Fruit fly (Drosophila melanogaster): ENCODE results near the gene Rtel1.
A peak's percentile ranks its signal among the peaks of the same experiment; 100 is the strongest.

Rtel1 gene

DNA sequence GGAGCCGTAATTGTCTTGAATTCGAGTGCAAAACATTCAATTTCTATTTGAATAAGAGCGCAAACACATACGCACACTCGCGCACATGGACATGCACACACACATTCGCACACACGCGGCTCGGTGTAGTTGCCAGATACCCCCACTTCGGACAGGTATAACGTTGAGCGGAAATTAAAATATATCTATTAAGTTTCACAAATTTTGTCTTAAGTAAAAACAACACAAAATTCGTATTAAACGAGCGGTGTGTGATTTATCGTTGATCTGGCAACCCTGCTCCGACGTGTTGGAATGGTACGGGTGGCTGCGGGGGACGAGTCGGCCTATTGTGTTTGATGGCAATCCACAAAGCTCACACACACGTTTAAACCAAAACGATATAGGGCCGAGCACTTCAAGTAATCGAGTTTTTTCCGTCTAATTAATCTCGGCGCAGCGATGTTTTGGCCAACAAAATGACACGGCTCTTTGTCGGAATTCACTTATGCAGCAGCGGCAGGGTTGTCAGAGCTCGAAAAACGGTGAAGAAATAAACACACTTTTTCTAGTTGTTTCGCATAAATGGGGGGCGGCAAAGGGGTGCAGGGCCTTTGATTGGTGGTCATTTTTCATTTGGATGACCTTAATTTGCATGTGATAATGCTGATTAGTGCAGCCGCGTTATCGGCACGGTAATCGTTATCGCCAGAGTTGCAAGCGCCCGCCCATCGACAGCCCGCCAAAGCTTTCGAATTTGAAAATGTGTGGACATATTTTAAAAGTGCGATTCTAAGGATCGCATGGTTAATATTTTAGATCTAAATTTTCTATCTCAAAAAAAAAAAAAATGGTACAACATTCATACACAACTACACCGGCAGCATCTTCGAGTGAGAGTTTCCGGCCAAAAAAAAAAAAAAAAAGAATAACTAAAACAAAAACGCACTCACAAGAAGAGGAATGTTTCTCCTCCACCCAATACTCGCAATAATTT, 1.4 kb upstream of the Rtel1 start (continued):
- TF ChIP-seq CG15073 (GFP tag; optimal IDR thresholded peaks at IDR 0.05): peak; percentile 7
- TF ChIP-seq CG10321 (GFP tag; IDR thresholded peaks at IDR 0.05): peak; percentile 56; the same call in 1 of the 2 replicates
- TF ChIP-seq CG18619 (GFP tag; optimal IDR thresholded peaks at IDR 0.05): peak; percentile 72
- no peak; the same call in 2 of the 4 replicates for TF ChIP-seq Dll (GFP tag; IDR thresholded peaks at IDR 0.05; ENCODE audit: partially characterized antibody)
- TF ChIP-seq Max (GFP tag; optimal IDR thresholded peaks at IDR 0.05): peak; percentile 45
- no peak for TF ChIP-seq crp (GFP tag; optimal IDR thresholded peaks at IDR 0.05)
- no peak for TF ChIP-seq NK7.1 (GFP tag; optimal IDR thresholded peaks at IDR 0.05)
- peak; percentile 20 for TF ChIP-seq CG5245 (GFP tag; optimal IDR thresholded peaks at IDR 0.05)
- TF ChIP-seq CG1832 (GFP tag; optimal IDR thresholded peaks at IDR 0.05): no peak
- TF ChIP-seq dati (GFP tag; IDR thresholded peaks at IDR 0.05): 0 out of 2 replicates have a peak, but pooled peaks have one; percentile 32
- peak; percentile 19 for TF ChIP-seq dm (GFP tag; optimal IDR thresholded peaks at IDR 0.05)
- TF ChIP-seq cg (GFP tag; optimal IDR thresholded peaks at IDR 0.05): peak; percentile 83
- TF ChIP-seq da (GFP tag; optimal IDR thresholded peaks at IDR 0.05): no peak
- no peak; the same call in 1 of the 2 replicates for TF ChIP-seq Adf1 (GFP tag; IDR thresholded peaks at IDR 0.05)
- peak; percentile 83 for TF ChIP-seq Ptx1 (GFP tag; IDR thresholded peaks at IDR 0.05)
- TF ChIP-seq yki (optimal IDR thresholded peaks at IDR 0.05): no peak
- TF ChIP-seq org-1 (GFP tag; optimal IDR thresholded peaks at IDR 0.05): peak; percentile 66
- TF ChIP-seq lov (optimal IDR thresholded peaks at IDR 0.05): no peak
- TF ChIP-seq lov (GFP tag; IDR thresholded peaks at IDR 0.05): peak; percentile 83; the same call in 2 of the 3 replicates
- peak; percentile 46; the same call in 1 of the 2 replicates for TF ChIP-seq CG8765 (GFP tag; IDR thresholded peaks at IDR 0.05)
- TF ChIP-seq CG5953 (GFP tag; IDR thresholded peaks at IDR 0.05): peak; percentile 68
- TF ChIP-seq CG10147 (GFP tag; optimal IDR thresholded peaks at IDR 0.05): no peak
- TF ChIP-seq CG6854 (GFP tag; optimal IDR thresholded peaks at IDR 0.05): peak; percentile 46
- TF ChIP-seq Asciz (GFP tag; optimal IDR thresholded peaks at IDR 0.05): peak; percentile 45
- no peak for TF ChIP-seq CG8290 (GFP tag; optimal IDR thresholded peaks at IDR 0.05)
- TF ChIP-seq CG8290 (tag; optimal IDR thresholded peaks at IDR 0.05): peak in 1 of 2 experiments; percentile 97
- TF ChIP-seq CG12659 (GFP tag; optimal IDR thresholded peaks at IDR 0.05): peak; percentile 80
- peak; percentile 74; the same call in 1 of the 2 replicates for TF ChIP-seq E2f1 (GFP tag; IDR thresholded peaks at IDR 0.05)
- peak; percentile 53 for TF ChIP-seq D19A (tag; optimal IDR thresholded peaks at IDR 0.05)
- peak; percentile 66 for TF ChIP-seq nerfin-1 (tag; optimal IDR thresholded peaks at IDR 0.05)
- peak; percentile 73 for TF ChIP-seq Optix (GFP tag; IDR thresholded peaks at IDR 0.05)
- TF ChIP-seq Chrac-16 (GFP tag; optimal IDR thresholded peaks at IDR 0.05): peak; percentile 57
- TF ChIP-seq Atf6 (GFP tag; IDR thresholded peaks at IDR 0.05): peak; percentile 71
- no peak for TF ChIP-seq CG34224 (GFP tag; IDR thresholded peaks at IDR 0.05; ENCODE audit: partially characterized antibody)
- TF ChIP-seq CG12299 (tag; optimal IDR thresholded peaks at IDR 0.05): peak; percentile 60
- TF ChIP-seq Taf1 (GFP tag; IDR thresholded peaks at IDR 0.05): peak; percentile 58
- peak; percentile 60 for TF ChIP-seq CG30403 (GFP tag; optimal IDR thresholded peaks at IDR 0.05)
- TF ChIP-seq CG30431 (GFP tag; optimal IDR thresholded peaks at IDR 0.05): peak; percentile 67
- TF ChIP-seq vvl (GFP tag; IDR thresholded peaks at IDR 0.05): peak; percentile 84
- peak; percentile 60 for TF ChIP-seq CG4730 (GFP tag; IDR thresholded peaks at IDR 0.05)
- peak; percentile 54; the same call in 1 of the 2 replicates for TF ChIP-seq bowl (GFP tag; IDR thresholded peaks at IDR 0.05)
- TF ChIP-seq CG16779 (GFP tag; IDR thresholded peaks at IDR 0.05): peak; percentile 83
- TF ChIP-seq Dip2 (GFP tag; IDR thresholded peaks at IDR 0.05): no peak
- TF ChIP-seq CG16813 (GFP tag; IDR thresholded peaks at IDR 0.05; ENCODE audit: partially characterized antibody): no peak
- peak; percentile 63 for TF ChIP-seq gcm2 (GFP tag; optimal IDR thresholded peaks at IDR 0.05)
- peak; percentile 41 for TF ChIP-seq Lhr (GFP tag; optimal IDR thresholded peaks at IDR 0.05)
- TF ChIP-seq Meics (GFP tag; optimal IDR thresholded peaks at IDR 0.05): peak; percentile 73
- TF ChIP-seq CG31441 (GFP tag; IDR thresholded peaks at IDR 0.05): peak; percentile 60; the same call in 1 of the 2 replicates
- TF ChIP-seq CG7786 (GFP tag; optimal IDR thresholded peaks at IDR 0.05): peak; percentile 70

Measured in whole organism, embryonic.